Fruit fly (Drosophila melanogaster) whole organism, embryonic: ENCODE measurements around the gene drongo.
A peak's percentile ranks its signal among the peaks of the same experiment; 100 is the strongest.

ENCODE experiments used
- Atf3 ChIP-seq: fragments of 200-800 bp; sonication (Bioruptor generic); optimal IDR thresholded peaks from 3 replicates; lab custom pipeline; 2016; ENCODE audit warnings: missing biosample characterization, missing genetic modification characterization
- B-H1 ChIP-seq: fragments of 200-800 bp; sonication (Bioruptor generic); IDR thresholded peaks from 3 replicates; pipeline ENCODE4 v1.3.6; 2022; ENCODE audit warnings: missing biosample characterization, missing genetic modification characterization
- CG11085 ChIP-seq: fragments of 200-800 bp; sonication (Bioruptor generic); IDR thresholded peaks from 2 replicates; pipeline ENCODE4 v1.3.6; 2022; ENCODE audit warnings: missing biosample characterization, missing genetic modification characterization
- CG11398 ChIP-seq: fragments of 200-800 bp; sonication (Bioruptor generic); optimal IDR thresholded peaks from 2 replicates; lab custom pipeline; 2016; ENCODE audit warnings: missing biosample characterization, missing genetic modification characterization
- CG12236 ChIP-seq: fragments of 200-800 bp; sonication (Bioruptor generic); optimal IDR thresholded peaks from 2 replicates; lab custom pipeline; 2016; ENCODE audit warnings: missing biosample characterization, missing genetic modification characterization
- CG12299 ChIP-seq: fragments of 200-800 bp; sonication (Bioruptor generic); optimal IDR thresholded peaks from 2 replicates; lab custom pipeline; 2018; ENCODE audit warnings: missing biosample characterization, mild to moderate bottlenecking, missing genetic modification characterization
- CG13123 ChIP-seq: fragments of 200-800 bp; sonication (Bioruptor generic); optimal IDR thresholded peaks from 2 replicates; lab custom pipeline; 2016; ENCODE audit warnings: missing biosample characterization, missing genetic modification characterization
- CG13287 ChIP-seq: fragments of 200-800 bp; sonication (Bioruptor generic); IDR thresholded peaks from 2 replicates; pipeline ENCODE4 v1.3.6; 2022; ENCODE audit warnings: missing biosample characterization, missing genetic modification characterization; ENCODE audit not compliant: partially characterized antibody
- CG14014 ChIP-seq: fragments of 200-800 bp; sonication (Bioruptor generic); IDR thresholded peaks from 2 replicates; pipeline ENCODE4 v1.3.6; 2022; ENCODE audit warnings: missing biosample characterization, missing genetic modification characterization
- CG15073 ChIP-seq: fragments of 200-800 bp; sonication (Bioruptor generic); optimal IDR thresholded peaks from 2 replicates; lab custom pipeline; 2016; ENCODE audit warnings: missing biosample characterization, missing genetic modification characterization
- CG15269 ChIP-seq: fragments of 200-800 bp; sonication (Bioruptor generic); optimal IDR thresholded peaks from 2 replicates; lab custom pipeline; 2018; ENCODE audit warnings: missing biosample characterization, mild to moderate bottlenecking, missing genetic modification characterization, moderate library complexity
- CG16863 ChIP-seq: fragments of 200-800 bp; sonication (Bioruptor generic); optimal IDR thresholded peaks from 3 replicates; lab custom pipeline; 2016; ENCODE audit warnings: missing biosample characterization, missing genetic modification characterization
- CG17359 ChIP-seq: fragments of 200-800 bp; sonication (Bioruptor generic); optimal IDR thresholded peaks from 3 replicates; lab custom pipeline; 2018; ENCODE audit warnings: missing biosample characterization, mild to moderate bottlenecking, missing genetic modification characterization, moderate library complexity
- CG2116 ChIP-seq: fragments of 200-800 bp; sonication (Bioruptor generic); optimal IDR thresholded peaks from 3 replicates; lab custom pipeline; 2018; ENCODE audit warnings: missing biosample characterization, mild to moderate bottlenecking, missing genetic modification characterization
- CG4707 ChIP-seq: fragments of 200-800 bp; sonication (Bioruptor generic); optimal IDR thresholded peaks from 2 replicates; lab custom pipeline; 2018; ENCODE audit warnings: missing biosample characterization, mild to moderate bottlenecking, missing genetic modification characterization, moderate library complexity
- CG7786 ChIP-seq: fragments of 200-800 bp; sonication (Bioruptor generic); optimal IDR thresholded peaks from 2 replicates; lab custom pipeline; 2016; ENCODE audit warnings: missing biosample characterization, missing genetic modification characterization
- CG7839 ChIP-seq: fragments of 200-800 bp; sonication (Bioruptor generic); optimal IDR thresholded peaks from 3 replicates; lab custom pipeline; 2018; ENCODE audit warnings: missing biosample characterization, mild to moderate bottlenecking, missing genetic modification characterization, moderate library complexity
- CG8478 ChIP-seq: fragments of >200 bp; optimal IDR thresholded peaks from 2 replicates; lab custom pipeline; 2018
- CG9437 ChIP-seq: fragments of 200-800 bp; sonication (Bioruptor generic); optimal IDR thresholded peaks from 2 replicates; lab custom pipeline; 2018; ENCODE audit warnings: missing biosample characterization, mild to moderate bottlenecking, missing genetic modification characterization
- Dfd ChIP-seq, 2 experiments: fragments of >200 bp; optimal IDR thresholded peaks; 2 replicates each; lab custom pipeline; 2017; ENCODE audit warnings: missing biosample characterization in 2 of 2, missing genetic modification characterization in 2 of 2
- Fer1 ChIP-seq: fragments of 200-800 bp; sonication (Bioruptor generic); optimal IDR thresholded peaks from 2 replicates; lab custom pipeline; 2017; ENCODE audit warnings: missing biosample characterization, mild to moderate bottlenecking, missing genetic modification characterization
- HmgZ ChIP-seq: fragments of 200-800 bp; sonication (Bioruptor generic); optimal IDR thresholded peaks from 2 replicates; lab custom pipeline; 2018; ENCODE audit warnings: missing biosample characterization, mild to moderate bottlenecking, missing genetic modification characterization
- Hr39 ChIP-seq: fragments of >200 bp; optimal IDR thresholded peaks from 2 replicates; lab custom pipeline; 2017
- Hr78 ChIP-seq, 2 experiments: fragments of 200-800 bp in 1 of 2; fragments of >200 bp in 1 of 2; sonication (Bioruptor generic) in 1 of 2; optimal IDR thresholded peaks; 2 replicates each; lab custom pipeline; 2017 to 2019; ENCODE audit warnings: missing biosample characterization in 2 of 2, missing genetic modification characterization in 2 of 2, mild to moderate bottlenecking in 1 of 2, moderate library complexity in 1 of 2
- MBD-R2 ChIP-seq: fragments of 200-800 bp; sonication (Bioruptor generic); IDR thresholded peaks from 2 replicates; pipeline ENCODE4 v1.3.6; 2022; ENCODE audit warnings: missing biosample characterization, missing genetic modification characterization
- Mes4 ChIP-seq: fragments of 200-800 bp; sonication (Bioruptor generic); optimal IDR thresholded peaks from 2 replicates; lab custom pipeline; 2016; ENCODE audit warnings: missing biosample characterization, missing genetic modification characterization
- Mrtf ChIP-seq: fragments of 200-800 bp; sonication (Bioruptor generic); IDR thresholded peaks from 3 replicates; pipeline ENCODE4 v1.3.6; 2022; ENCODE audit warnings: missing biosample characterization, missing genetic modification characterization
- Myb ChIP-seq: fragments of 200-800 bp; sonication (Bioruptor generic); optimal IDR thresholded peaks from 2 replicates; lab custom pipeline; 2016; ENCODE audit warnings: missing biosample characterization, missing genetic modification characterization
- ap ChIP-seq: fragments of 200-800 bp; sonication (Bioruptor generic); IDR thresholded peaks from 2 replicates; pipeline ENCODE4 v1.3.6; 2022; ENCODE audit warnings: missing biosample characterization, missing genetic modification characterization
- ara ChIP-seq: fragments of 200-800 bp; sonication (Bioruptor generic); IDR thresholded peaks from 2 replicates; pipeline ENCODE4 v1.3.6; 2022; ENCODE audit warnings: missing biosample characterization, missing genetic modification characterization
- az2 ChIP-seq: fragments of 200-800 bp; sonication (Bioruptor generic); optimal IDR thresholded peaks from 3 replicates; lab custom pipeline; 2016; ENCODE audit warnings: missing biosample characterization, missing genetic modification characterization
- crol ChIP-seq: fragments of 200-800 bp; sonication (Bioruptor generic); IDR thresholded peaks from 2 replicates; pipeline ENCODE4 v1.3.6; 2022; ENCODE audit warnings: missing biosample characterization, missing genetic modification characterization
- esg ChIP-seq: fragments of 200-800 bp; sonication (Bioruptor generic); conservative IDR thresholded peaks from 2 replicates; pipeline ENCODE4 v1.3.6; 2022; ENCODE audit warnings: missing biosample characterization, missing genetic modification characterization
- fd96Cb ChIP-seq: fragments of 200-800 bp; sonication (Bioruptor generic); optimal IDR thresholded peaks from 2 replicates; lab custom pipeline; 2018; ENCODE audit warnings: missing biosample characterization, mild to moderate bottlenecking, missing genetic modification characterization, moderate library complexity
- fru ChIP-seq: fragments of >200 bp; optimal IDR thresholded peaks from 2 replicates; lab custom pipeline; 2017
- her ChIP-seq: fragments of 200-800 bp; sonication (Bioruptor generic); optimal IDR thresholded peaks from 2 replicates; lab custom pipeline; 2016; ENCODE audit warnings: missing biosample characterization, missing genetic modification characterization
- ind ChIP-seq: fragments of 200-800 bp; sonication (Bioruptor generic); optimal IDR thresholded peaks from 3 replicates; lab custom pipeline; 2016; ENCODE audit warnings: missing biosample characterization, missing genetic modification characterization
- inv ChIP-seq: fragments of 200-800 bp; sonication (Bioruptor generic); IDR thresholded peaks from 2 replicates; pipeline ENCODE4 v1.3.6; 2022; ENCODE audit warnings: missing biosample characterization, missing genetic modification characterization; ENCODE audit not compliant: partially characterized antibody
- lilli ChIP-seq: fragments of 200-800 bp; sonication (Bioruptor generic); optimal IDR thresholded peaks from 3 replicates; lab custom pipeline; 2016; ENCODE audit warnings: missing biosample characterization, missing genetic modification characterization
- maf-S ChIP-seq: fragments of 200-800 bp; sonication (Bioruptor generic); optimal IDR thresholded peaks from 2 replicates; lab custom pipeline; 2016; ENCODE audit warnings: missing biosample characterization, missing genetic modification characterization
- p53 ChIP-seq: fragments of 200-800 bp; sonication (Bioruptor generic); optimal IDR thresholded peaks from 2 replicates; lab custom pipeline; 2016; ENCODE audit warnings: missing biosample characterization, missing genetic modification characterization
- pho ChIP-seq: fragments of 200-800 bp; sonication (Bioruptor generic); optimal IDR thresholded peaks from 2 replicates; lab custom pipeline; 2016; ENCODE audit warnings: missing biosample characterization, missing genetic modification characterization
- pzg ChIP-seq: fragments of 200-800 bp; sonication (Bioruptor generic); optimal IDR thresholded peaks from 3 replicates; lab custom pipeline; 2018; ENCODE audit warnings: missing biosample characterization, mild to moderate bottlenecking, missing genetic modification characterization, moderate library complexity
- row ChIP-seq: fragments of 200-800 bp; sonication (Bioruptor generic); IDR thresholded peaks from 3 replicates; pipeline ENCODE4 v1.3.6; 2022; ENCODE audit warnings: missing biosample characterization, missing genetic modification characterization
- seq ChIP-seq: fragments of 200-800 bp; sonication (Bioruptor generic); IDR thresholded peaks from 2 replicates; pipeline ENCODE4 v1.3.6; 2022; ENCODE audit warnings: missing biosample characterization, missing genetic modification characterization
- slp2 ChIP-seq: fragments of 200-800 bp; sonication (Bioruptor generic); optimal IDR thresholded peaks from 2 replicates; lab custom pipeline; 2016; ENCODE audit warnings: missing biosample characterization, missing genetic modification characterization
- sug ChIP-seq: fragments of 200-800 bp; optimal IDR thresholded peaks from 2 replicates; lab custom pipeline; 2019; ENCODE audit warnings: missing biosample characterization, mild to moderate bottlenecking, missing genetic modification characterization, moderate library complexity
- tll ChIP-seq, 2 experiments: fragments of 200-800 bp in 1 of 2; fragments of >200 bp in 1 of 2; sonication (Bioruptor generic) in 1 of 2; optimal IDR thresholded peaks; 2 replicates each; lab custom pipeline; 2017 to 2019; ENCODE audit warnings: missing biosample characterization in 2 of 2, missing genetic modification characterization in 2 of 2, mild to moderate bottlenecking in 1 of 2, moderate library complexity in 1 of 2
- tx ChIP-seq: fragments of 200-800 bp; sonication (Bioruptor generic); optimal IDR thresholded peaks from 2 replicates; lab custom pipeline; 2016; ENCODE audit warnings: missing biosample characterization, missing genetic modification characterization
- unpg ChIP-seq: fragments of 200-800 bp; sonication (Bioruptor generic); optimal IDR thresholded peaks from 3 replicates; lab custom pipeline; 2018; ENCODE audit warnings: missing biosample characterization, mild to moderate bottlenecking, missing genetic modification characterization, moderate library complexity
- vfl ChIP-seq: fragments of 200-800 bp; sonication (Bioruptor generic); optimal IDR thresholded peaks from 2 replicates; lab custom pipeline; 2016; ENCODE audit warnings: missing biosample characterization, missing genetic modification characterization
- z ChIP-seq: fragments of 200-800 bp; sonication (Bioruptor generic); IDR thresholded peaks from 3 replicates; pipeline ENCODE4 v1.3.6; 2022; ENCODE audit warnings: missing biosample characterization, missing genetic modification characterization

The drongo gene

dm6 chr2L:857897-858517, 7.1 kb upstream of the drongo start (continued):
- TF ChIP-seq CG12299 (tag; lab: Kevin White, UChicago) = no peak
- no peak for TF ChIP-seq CG12236 (GFP tag; lab: Kevin White, UChicago)
- TF ChIP-seq CG17359 (tag; lab: Kevin White, UChicago) = peak; percentile 67
- TF ChIP-seq maf-S (GFP tag; lab: Kevin White, UChicago) = peak; percentile 8
- TF ChIP-seq z (GFP tag; lab: Robert Waterston, UW) = no peak
- TF ChIP-seq ap (GFP tag; lab: Robert Waterston, UW) = peak; percentile 59; the same call in 1 of the 2 replicates
- TF ChIP-seq crol (GFP tag; lab: Robert Waterston, UW) = no peak
- TF ChIP-seq CG13287 = no peak
- TF ChIP-seq CG15073 (GFP tag; lab: Kevin White, UChicago) = no peak
- TF ChIP-seq inv (GFP tag; lab: Robert Waterston, UW) = no peak
- peak; percentile 61 for TF ChIP-seq esg (GFP tag; lab: Robert Waterston, UW)
- peak; percentile 35 for TF ChIP-seq CG7786
- peak; percentile 43 for TF ChIP-seq CG16863 (GFP tag; lab: Kevin White, UChicago)
- peak; percentile 34 for TF ChIP-seq ind (GFP tag; lab: Kevin White, UChicago)
- peak; percentile 9 for TF ChIP-seq CG11398 (GFP tag; lab: Kevin White, UChicago)
- TF ChIP-seq tll (GFP tag; optimal IDR thresholded peaks at IDR 0.05; lab: Kevin White, UChicago) = no peak
- TF ChIP-seq Hr39 = no peak
- TF ChIP-seq pzg (GFP tag; lab: Kevin White, UChicago) = no peak
- peak; percentile 55 for TF ChIP-seq unpg (GFP tag; lab: Kevin White, UChicago)
- peak; percentile 21 for TF ChIP-seq Mes4 (GFP tag; lab: Kevin White, UChicago)
- TF ChIP-seq Hr78 (GFP tag; optimal IDR thresholded peaks at IDR 0.05; lab: Kevin White, UChicago) = peak in 1 of 2 experiments; percentile 92
- TF ChIP-seq seq = no peak
- peak; percentile 33 for TF ChIP-seq her
- peak; percentile 49; the same call in 1 of the 2 replicates for TF ChIP-seq ara (GFP tag; lab: Robert Waterston, UW)
- TF ChIP-seq tx (GFP tag; lab: Kevin White, UChicago) = no peak
- TF ChIP-seq CG8478 (lab: Kevin White, UChicago) = no peak
- TF ChIP-seq row (GFP tag; lab: Robert Waterston, UW) = peak; percentile 86
- TF ChIP-seq CG9437 = peak; percentile 9
- peak; percentile 21 for TF ChIP-seq pho (GFP tag; lab: Kevin White, UChicago)
- TF ChIP-seq CG2116 (GFP tag; lab: Kevin White, UChicago) = peak; percentile 7
- peak; percentile 52 for TF ChIP-seq lilli
- TF ChIP-seq sug = peak; percentile 82
- TF ChIP-seq B-H1 (GFP tag; lab: Robert Waterston, UW) = peak; percentile 54
- peak; percentile 73 for TF ChIP-seq CG15269 (tag; lab: Kevin White, UChicago)
- TF ChIP-seq fru = no peak
- TF ChIP-seq vfl = peak; percentile 1
- no peak for TF ChIP-seq CG13123 (GFP tag; lab: Kevin White, UChicago)
- TF ChIP-seq CG14014 (GFP tag; lab: Robert Waterston, UW) = peak; percentile 41; the same call in 1 of the 2 replicates
- TF ChIP-seq CG7839 = peak; percentile 66
- TF ChIP-seq Myb (GFP tag; lab: Kevin White, UChicago) = peak; percentile 11
- TF ChIP-seq Mrtf (GFP tag; lab: Robert Waterston, UW) = peak; percentile 44; the same call in 1 of the 3 replicates
- no peak for TF ChIP-seq p53 (GFP tag; lab: Kevin White, UChicago)
- peak; percentile 60 for TF ChIP-seq fd96Cb (tag; lab: Kevin White, UChicago)
- peak; percentile 36 for TF ChIP-seq az2 (GFP tag; lab: Kevin White, UChicago)
- peak; percentile 24 for TF ChIP-seq CG4707
- no peak for TF ChIP-seq slp2 (GFP tag; lab: Kevin White, UChicago)
- TF ChIP-seq MBD-R2 (GFP tag; lab: Robert Waterston, UW) = no peak
- TF ChIP-seq Dfd (GFP tag; optimal IDR thresholded peaks at IDR 0.05; lab: Kevin White, UChicago) = no peak
- peak; percentile 24 for TF ChIP-seq HmgZ (tag; lab: Kevin White, UChicago)
- peak; percentile 16 for TF ChIP-seq Fer1
- TF ChIP-seq Atf3 = peak; percentile 48
- no peak for TF ChIP-seq CG11085 (GFP tag; lab: Robert Waterston, UW)
